Worm (Caenorhabditis elegans) whole organism, midembryonic: ENCODE results near the gene F47B7.4.

Experiments used
- T22C8.4 ChIP-seq: fragments of 200-800 bp; sonication (Bioruptor generic); IDR thresholded peaks from 2 replicates; pipeline ENCODE4 v1.3.6; 2022; ENCODE audit warnings: missing genetic modification characterization, missing compliant biosample characterization
- cog-1 ChIP-seq: sonication (generic microtip); optimal IDR thresholded peaks from 2 replicates; lab custom pipeline; 2016; ENCODE audit warnings: missing genetic modification characterization, missing compliant biosample characterization
- flt-1 ChIP-seq: fragments of 200-800 bp; sonication (Bioruptor generic); IDR thresholded peaks from 2 replicates; pipeline ENCODE4 v1.3.6; 2022; ENCODE audit warnings: missing genetic modification characterization, missing compliant biosample characterization
- klf-2 ChIP-seq: fragments of 200-800 bp; sonication (Bioruptor generic); conservative IDR thresholded peaks from 2 replicates; pipeline ENCODE4 v1.3.6; 2022; ENCODE audit warnings: missing genetic modification reagents, missing genetic modification characterization, missing compliant biosample characterization
- med-1 ChIP-seq: sonication (generic microtip); optimal IDR thresholded peaks from 2 replicates; lab custom pipeline; 2017; ENCODE audit warnings: missing genetic modification characterization, mild to moderate bottlenecking, missing compliant biosample characterization, antibody characterized with exemption, missing genetic modification reagents; ENCODE audit not compliant: insufficient read depth
- ref-1 ChIP-seq: fragments of 200-800 bp; sonication (Bioruptor generic); conservative IDR thresholded peaks from 2 replicates; pipeline ENCODE4 v1.3.6; 2022; ENCODE audit warnings: missing genetic modification reagents, missing genetic modification characterization, missing compliant biosample characterization
- tab-1 ChIP-seq: fragments of 200-800 bp; sonication (Bioruptor generic); IDR thresholded peaks from 2 replicates; pipeline ENCODE4 v1.3.6; 2022; ENCODE audit warnings: missing genetic modification characterization, missing compliant biosample characterization
- ztf-23 ChIP-seq: fragments of 200-800 bp; sonication (Bioruptor generic); IDR thresholded peaks from 2 replicates; pipeline ENCODE4 v1.3.6; 2022; ENCODE audit warnings: missing genetic modification reagents, missing genetic modification characterization, missing compliant biosample characterization
- ztf-29 ChIP-seq: fragments of 200-800 bp; sonication (Bioruptor generic); IDR thresholded peaks from 2 replicates; pipeline ENCODE4 v1.3.6; 2022; ENCODE audit warnings: missing genetic modification reagents, missing genetic modification characterization, missing compliant biosample characterization

The F47B7.4 gene

ce11 chrX:3766552-3766951 is at the start of gene F47B7.4:
Gene F47B7.4, minus strand, starts transcription at chrX:3766652.
- TF ChIP-seq ref-1 (GFP tag; lab: Robert Waterston, UW): no peak
- TF ChIP-seq cog-1 (tag; lab: Kevin White, UChicago): no peak
- no peak for TF ChIP-seq med-1 (GFP tag; lab: Kevin White, UChicago)
- no peak for TF ChIP-seq T22C8.4 (GFP tag; lab: Robert Waterston, UW)
- TF ChIP-seq klf-2 (GFP tag; lab: Robert Waterston, UW): no peak

ce11 chrX:3814827-3815226 is 48.4 kb upstream of the F47B7.4 start:
- TF ChIP-seq klf-2 (GFP tag; lab: Robert Waterston, UW) (no peak), T22C8.4 (GFP tag; lab: Robert Waterston, UW) (no peak), med-1 (GFP tag; lab: Kevin White, UChicago) (no peak), flt-1 (GFP tag; lab: Robert Waterston, UW) (no peak), ref-1 (GFP tag; lab: Robert Waterston, UW) (no peak), tab-1 (GFP tag; lab: Robert Waterston, UW) (no peak), ztf-23 (GFP tag; lab: Robert Waterston, UW) (no peak), cog-1 (tag; lab: Kevin White, UChicago) (no peak), ztf-29 (GFP tag; lab: Robert Waterston, UW) (no peak)

- no peak for TF ChIP-seq flt-1 (GFP tag; lab: Robert Waterston, UW)
- no peak for TF ChIP-seq ztf-23 (GFP tag; lab: Robert Waterston, UW)
- TF ChIP-seq cog-1 (tag; lab: Kevin White, UChicago): no peak
- no peak for TF ChIP-seq ref-1 (GFP tag; lab: Robert Waterston, UW)
- no peak for TF ChIP-seq med-1 (GFP tag; lab: Kevin White, UChicago)
- no peak for TF ChIP-seq ztf-29 (GFP tag; lab: Robert Waterston, UW)
- no peak for TF ChIP-seq T22C8.4 (GFP tag; lab: Robert Waterston, UW)
- no peak for TF ChIP-seq klf-2 (GFP tag; lab: Robert Waterston, UW)
- no peak for TF ChIP-seq tab-1 (GFP tag; lab: Robert Waterston, UW)
Measured at ce11 chrX:3807166-3807565, 40.7 kb upstream of the F47B7.4 start, which contains the start of gene F35A5.1. Gene F35A5.1, plus strand, starts transcription at chrX:3807466.

- TF ChIP-seq tab-1 (GFP tag; lab: Robert Waterston, UW) (no peak), T22C8.4 (GFP tag; lab: Robert Waterston, UW) (no peak), klf-2 (GFP tag; lab: Robert Waterston, UW) (no peak), cog-1 (tag; lab: Kevin White, UChicago) (no peak), ztf-23 (GFP tag; lab: Robert Waterston, UW) (no peak), med-1 (GFP tag; lab: Kevin White, UChicago) (no peak), ztf-29 (GFP tag; lab: Robert Waterston, UW) (no peak), ref-1 (GFP tag; lab: Robert Waterston, UW) (no peak), flt-1 (GFP tag; lab: Robert Waterston, UW) (no peak)
Measured at ce11 chrX:3804837-3805236, 38.4 kb upstream of the F47B7.4 start, which contains the start of gene F35A5.2. Gene F35A5.2, plus strand, starts transcription at chrX:3805137.

ce11 chrX:3803314-3803713 is 36.9 kb upstream of the F47B7.4 start, which contains the start of gene F35A5.8:
Gene F35A5.8, minus strand, starts transcription at chrX:3803464.
- TF ChIP-seq ztf-23 (GFP tag; lab: Robert Waterston, UW) (0 out of 2 replicates have a peak, but pooled peaks have one; percentile 49), flt-1 (GFP tag; lab: Robert Waterston, UW) (peak; percentile 71), cog-1 (tag; lab: Kevin White, UChicago) (peak; percentile 43), med-1 (GFP tag; lab: Kevin White, UChicago) (no peak)

DNA sequence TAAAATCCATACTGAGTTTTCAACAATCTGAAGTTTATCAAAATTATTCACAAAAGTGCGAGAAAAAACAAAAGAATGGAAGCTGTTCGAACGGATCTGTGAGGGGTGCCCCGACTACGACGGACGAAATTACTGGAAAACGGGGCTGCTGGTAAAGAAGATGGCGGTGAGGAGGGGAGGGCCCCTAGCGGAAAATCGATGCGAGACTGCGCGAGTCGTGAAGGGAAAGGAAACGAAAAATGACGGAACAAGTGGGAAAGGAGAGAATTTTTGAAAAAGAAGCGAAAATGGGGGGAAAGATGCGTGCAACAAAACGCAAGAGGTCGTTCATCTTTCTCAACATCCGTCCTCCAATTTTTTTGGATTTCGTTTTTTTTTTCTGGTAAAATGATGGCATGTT is 36.3 kb upstream of the F47B7.4 start:
- TF ChIP-seq T22C8.4 (GFP tag; lab: Robert Waterston, UW) (peak; percentile 48), flt-1 (GFP tag; lab: Robert Waterston, UW) (no peak)

DNA sequence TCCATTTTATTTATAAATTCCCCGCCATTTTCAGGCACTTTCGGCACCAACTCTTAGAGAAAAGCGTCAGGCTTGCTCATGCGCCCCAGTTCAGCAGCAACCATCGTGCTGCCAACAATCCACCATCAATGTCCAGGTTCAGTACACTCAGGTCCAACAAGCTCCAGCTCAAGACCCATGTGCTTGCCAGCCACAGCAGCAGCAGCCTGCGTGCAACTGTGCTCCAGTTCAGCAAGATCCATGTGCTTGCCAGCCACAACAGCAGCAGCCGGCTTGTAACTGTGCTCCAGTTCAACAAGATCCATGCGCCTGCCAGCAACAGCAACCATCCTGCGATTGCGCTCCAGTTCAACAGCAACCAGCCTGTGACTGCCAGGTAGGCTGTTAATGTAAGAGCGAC is 31.8 kb upstream of the F47B7.4 start:
- TF ChIP-seq ztf-23 (GFP tag; lab: Robert Waterston, UW): no peak
- TF ChIP-seq T22C8.4 (GFP tag; lab: Robert Waterston, UW): no peak
- no peak for TF ChIP-seq flt-1 (GFP tag; lab: Robert Waterston, UW)
- TF ChIP-seq cog-1 (tag; lab: Kevin White, UChicago): no peak
- TF ChIP-seq med-1 (GFP tag; lab: Kevin White, UChicago): no peak
- TF ChIP-seq klf-2 (GFP tag; lab: Robert Waterston, UW): no peak
- no peak for TF ChIP-seq tab-1 (GFP tag; lab: Robert Waterston, UW)
- TF ChIP-seq ref-1 (GFP tag; lab: Robert Waterston, UW): no peak
- no peak for TF ChIP-seq ztf-29 (GFP tag; lab: Robert Waterston, UW)

ce11 chrX:3797882-3798281 is 31.4 kb upstream of the F47B7.4 start, which contains the start of gene abu-10:
Gene abu-10, plus strand, starts transcription at chrX:3798182.
- TF ChIP-seq ztf-23 (GFP tag; lab: Robert Waterston, UW): no peak
- no peak for TF ChIP-seq ztf-29 (GFP tag; lab: Robert Waterston, UW)
- no peak for TF ChIP-seq flt-1 (GFP tag; lab: Robert Waterston, UW)
- TF ChIP-seq klf-2 (GFP tag; lab: Robert Waterston, UW): no peak
- no peak for TF ChIP-seq tab-1 (GFP tag; lab: Robert Waterston, UW)
- no peak for TF ChIP-seq T22C8.4 (GFP tag; lab: Robert Waterston, UW)
- TF ChIP-seq cog-1 (tag; lab: Kevin White, UChicago): no peak
- no peak for TF ChIP-seq ref-1 (GFP tag; lab: Robert Waterston, UW)
- no peak for TF ChIP-seq med-1 (GFP tag; lab: Kevin White, UChicago)

- TF ChIP-seq tab-1 (GFP tag; lab: Robert Waterston, UW) (no peak), cog-1 (tag; lab: Kevin White, UChicago) (no peak), klf-2 (GFP tag; lab: Robert Waterston, UW) (no peak), ztf-29 (GFP tag; lab: Robert Waterston, UW) (no peak), T22C8.4 (GFP tag; lab: Robert Waterston, UW) (no peak), med-1 (GFP tag; lab: Kevin White, UChicago) (no peak), flt-1 (GFP tag; lab: Robert Waterston, UW) (no peak), ref-1 (GFP tag; lab: Robert Waterston, UW) (no peak), ztf-23 (GFP tag; lab: Robert Waterston, UW) (no peak)
Measured at ce11 chrX:3795642-3796041, 29.2 kb upstream of the F47B7.4 start, which contains the start of gene F35A5.5. Gene F35A5.5, minus strand, starts transcription at chrX:3795742.
